Fruit fly (Drosophila melanogaster) whole organism, embryonic: ENCODE results near the gene SdicC.

Experiments used
- CG10267 ChIP-seq: fragments of 200-800 bp; sonication (Bioruptor generic); optimal IDR thresholded peaks from 2 replicates; lab custom pipeline; 2018; ENCODE audit warnings: missing biosample characterization, mild to moderate bottlenecking, missing genetic modification characterization, moderate library complexity
- CG10462 ChIP-seq: fragments of 200-800 bp; sonication (Bioruptor generic); optimal IDR thresholded peaks from 2 replicates; lab custom pipeline; 2016; ENCODE audit warnings: missing biosample characterization, missing genetic modification characterization
- CG11456 ChIP-seq: fragments of 200-800 bp; sonication (Bioruptor generic); IDR thresholded peaks from 3 replicates; pipeline ENCODE4 v1.3.6; 2022; ENCODE audit warnings: missing biosample characterization, missing genetic modification characterization
- CG11695 ChIP-seq: fragments of 200-800 bp; sonication (Bioruptor generic); IDR thresholded peaks from 3 replicates; pipeline ENCODE4 v1.3.6; 2022; ENCODE audit warnings: missing biosample characterization, missing genetic modification characterization
- CG12744 ChIP-seq: fragments of 200-800 bp; sonication (Bioruptor generic); optimal IDR thresholded peaks from 2 replicates; lab custom pipeline; 2016; ENCODE audit warnings: missing biosample characterization, missing genetic modification characterization
- CG14667 ChIP-seq: fragments of 200-800 bp; sonication (Bioruptor generic); IDR thresholded peaks from 2 replicates; pipeline ENCODE4 v1.3.6; 2022; ENCODE audit warnings: missing biosample characterization, missing genetic modification characterization
- CG14965 ChIP-seq: fragments of 200-800 bp; sonication (Bioruptor generic); optimal IDR thresholded peaks from 2 replicates; lab custom pipeline; 2016; ENCODE audit warnings: missing biosample characterization, missing genetic modification characterization, borderline replicate concordance
- CG15514 ChIP-seq: fragments of 200-800 bp; sonication (Bioruptor generic); optimal IDR thresholded peaks from 3 replicates; lab custom pipeline; 2017; ENCODE audit warnings: missing biosample characterization, missing genetic modification characterization, mild to moderate bottlenecking, moderate library complexity, missing genetic modification reagents
- CG1603 ChIP-seq: fragments of 200-800 bp; sonication (Bioruptor generic); optimal IDR thresholded peaks from 2 replicates; lab custom pipeline; 2019; ENCODE audit warnings: missing biosample characterization, mild to moderate bottlenecking, missing genetic modification characterization, moderate library complexity
- CG16813 ChIP-seq: fragments of 200-800 bp; sonication (Bioruptor generic); IDR thresholded peaks from 3 replicates; pipeline ENCODE4 v1.3.6; 2022; ENCODE audit warnings: missing biosample characterization, missing genetic modification characterization; ENCODE audit not compliant: partially characterized antibody
- CG2116 ChIP-seq: fragments of 200-800 bp; sonication (Bioruptor generic); optimal IDR thresholded peaks from 3 replicates; lab custom pipeline; 2018; ENCODE audit warnings: missing biosample characterization, mild to moderate bottlenecking, missing genetic modification characterization
- CG2712 ChIP-seq: fragments of 200-800 bp; optimal IDR thresholded peaks from 3 replicates; lab custom pipeline; 2019; ENCODE audit warnings: missing biosample characterization, mild to moderate bottlenecking, missing genetic modification characterization, moderate library complexity
- CG2889 ChIP-seq: fragments of 200-800 bp; sonication (Bioruptor generic); IDR thresholded peaks from 3 replicates; pipeline ENCODE4 v1.3.6; 2022; ENCODE audit warnings: missing biosample characterization, missing genetic modification characterization
- CG33213 ChIP-seq: fragments of 200-800 bp; sonication (Bioruptor generic); optimal IDR thresholded peaks from 3 replicates; lab custom pipeline; 2016; ENCODE audit warnings: missing biosample characterization, missing genetic modification characterization
- CG4424 ChIP-seq: fragments of 200-800 bp; sonication (Bioruptor generic); optimal IDR thresholded peaks from 3 replicates; lab custom pipeline; 2016; ENCODE audit warnings: missing biosample characterization, missing genetic modification characterization
- CG7357 ChIP-seq: fragments of 200-800 bp; sonication (Bioruptor generic); IDR thresholded peaks from 3 replicates; pipeline ENCODE4 v1.3.6; 2022; ENCODE audit warnings: missing biosample characterization, missing genetic modification characterization
- CG7786 ChIP-seq: fragments of 200-800 bp; sonication (Bioruptor generic); optimal IDR thresholded peaks from 2 replicates; lab custom pipeline; 2016; ENCODE audit warnings: missing biosample characterization, missing genetic modification characterization
- CG8924 ChIP-seq: fragments of 200-800 bp; optimal IDR thresholded peaks from 3 replicates; lab custom pipeline; 2019; ENCODE audit warnings: missing biosample characterization, mild to moderate bottlenecking, missing genetic modification characterization, moderate library complexity
- CG9797 ChIP-seq: fragments of 200-800 bp; sonication (Bioruptor generic); optimal IDR thresholded peaks from 3 replicates; lab custom pipeline; 2018; ENCODE audit warnings: missing biosample characterization, mild to moderate bottlenecking, missing genetic modification characterization
- Drgx ChIP-seq: fragments of 200-800 bp; sonication (Bioruptor generic); IDR thresholded peaks from 2 replicates; pipeline ENCODE4 v1.3.6; 2022; ENCODE audit warnings: missing biosample characterization, missing genetic modification characterization
- Ets97D ChIP-seq: fragments of 200-800 bp; sonication (Bioruptor generic); optimal IDR thresholded peaks from 3 replicates; lab custom pipeline; 2016; ENCODE audit warnings: missing biosample characterization, missing genetic modification characterization
- HmgD ChIP-seq: fragments of 200-800 bp; sonication (Bioruptor generic); optimal IDR thresholded peaks from 3 replicates; lab custom pipeline; 2016; ENCODE audit warnings: missing biosample characterization, missing genetic modification characterization
- Lpt ChIP-seq: fragments of >200 bp; optimal IDR thresholded peaks from 2 replicates; lab custom pipeline; 2018; ENCODE audit warnings: missing biosample characterization, missing genetic modification characterization
- Ptx1 ChIP-seq: fragments of 200-800 bp; sonication (Bioruptor generic); IDR thresholded peaks from 2 replicates; pipeline ENCODE4 v1.3.6; 2022; ENCODE audit warnings: missing biosample characterization, missing genetic modification characterization
- Ravus ChIP-seq: fragments of 200-800 bp; sonication (Bioruptor generic); IDR thresholded peaks from 2 replicates; pipeline ENCODE4 v1.3.6; 2022; ENCODE audit warnings: missing biosample characterization, missing genetic modification characterization
- Scr ChIP-seq: fragments of 200-800 bp; sonication (Bioruptor generic); IDR thresholded peaks from 2 replicates; pipeline ENCODE4 v1.3.6; 2022; ENCODE audit warnings: missing biosample characterization, missing genetic modification characterization; ENCODE audit not compliant: partially characterized antibody
- Sry-δ ChIP-seq: fragments of 200-800 bp; sonication (Bioruptor generic); optimal IDR thresholded peaks from 2 replicates; lab custom pipeline; 2016; ENCODE audit warnings: missing biosample characterization, missing genetic modification characterization
- Trl ChIP-seq, 3 experiments: fragments of >200 bp in 2 of 3; fragments of 200-800 bp in 1 of 3; sonication (Bioruptor generic) in 1 of 3; optimal IDR thresholded peaks; 2 replicates in 1 of 3; 3 replicates in 2 of 3; lab custom pipeline; 2016 to 2017; ENCODE audit warnings: missing biosample characterization in 1 of 3, missing genetic modification characterization in 1 of 3
- Xbp1 ChIP-seq: fragments of 200-800 bp; sonication (Bioruptor generic); optimal IDR thresholded peaks from 3 replicates; lab custom pipeline; 2016; ENCODE audit warnings: missing biosample characterization, mild to moderate bottlenecking, missing genetic modification characterization
- amos ChIP-seq: fragments of 200-800 bp; sonication (Bioruptor generic); IDR thresholded peaks from 2 replicates; pipeline ENCODE4 v1.3.6; 2022; ENCODE audit warnings: missing biosample characterization, missing genetic modification characterization; ENCODE audit not compliant: partially characterized antibody
- ash1 ChIP-seq: fragments of 200-800 bp; sonication (Bioruptor generic); optimal IDR thresholded peaks from 2 replicates; lab custom pipeline; 2018; ENCODE audit warnings: missing biosample characterization, mild to moderate bottlenecking, missing genetic modification characterization
- ato ChIP-seq: fragments of 200-800 bp; sonication (Bioruptor generic); IDR thresholded peaks from 2 replicates; pipeline ENCODE4 v1.3.6; 2022; ENCODE audit warnings: missing biosample characterization, missing genetic modification characterization; ENCODE audit not compliant: partially characterized antibody
- bab2 ChIP-seq: fragments of 200-800 bp; sonication (Bioruptor generic); optimal IDR thresholded peaks from 2 replicates; lab custom pipeline; 2016; ENCODE audit warnings: missing biosample characterization, missing genetic modification characterization
- bbx ChIP-seq: fragments of 200-800 bp; sonication (Bioruptor generic); IDR thresholded peaks from 2 replicates; pipeline ENCODE4 v1.3.6; 2022; ENCODE audit warnings: missing biosample characterization, missing genetic modification characterization; ENCODE audit not compliant: partially characterized antibody
- btn ChIP-seq: fragments of 200-800 bp; sonication (Bioruptor generic); optimal IDR thresholded peaks from 2 replicates; lab custom pipeline; 2016; ENCODE audit warnings: missing biosample characterization, missing genetic modification characterization
- ci ChIP-seq: fragments of 200-800 bp; sonication (Bioruptor generic); IDR thresholded peaks from 3 replicates; pipeline ENCODE4 v1.3.6; 2022; ENCODE audit warnings: missing biosample characterization, missing genetic modification characterization
- dysf ChIP-seq: fragments of 200-800 bp; sonication (Bioruptor generic); IDR thresholded peaks from 3 replicates; pipeline ENCODE4 v1.3.6; 2022; ENCODE audit warnings: missing biosample characterization, missing genetic modification characterization
- gfzf ChIP-seq: fragments of 200-800 bp; sonication (Bioruptor generic); optimal IDR thresholded peaks from 2 replicates; lab custom pipeline; 2016; ENCODE audit warnings: missing biosample characterization, mild to moderate bottlenecking, missing genetic modification characterization, moderate library complexity
- nmo ChIP-seq: fragments of 200-800 bp; sonication (Bioruptor generic); optimal IDR thresholded peaks from 2 replicates; lab custom pipeline; 2018; ENCODE audit warnings: missing biosample characterization, mild to moderate bottlenecking, missing genetic modification characterization, moderate library complexity
- odd ChIP-seq: fragments of 200-800 bp; sonication (Bioruptor generic); optimal IDR thresholded peaks from 2 replicates; lab custom pipeline; 2017; ENCODE audit warnings: missing biosample characterization, mild to moderate bottlenecking, missing genetic modification characterization
- prd ChIP-seq, 3 experiments: fragments of >200 bp in 2 of 3; fragments of 200-800 bp in 1 of 3; sonication (Bioruptor generic) in 1 of 3; optimal IDR thresholded peaks in 2 of 3; IDR thresholded peaks in 1 of 3; 2 replicates in 2 of 3; 3 replicates in 1 of 3; pipeline versions ENCODE4 v1.3.6 to Lab custom; 2017 to 2022; ENCODE audit warnings: missing biosample characterization in 1 of 3, missing genetic modification characterization in 1 of 3
- pzg ChIP-seq: fragments of 200-800 bp; sonication (Bioruptor generic); optimal IDR thresholded peaks from 3 replicates; lab custom pipeline; 2018; ENCODE audit warnings: missing biosample characterization, mild to moderate bottlenecking, missing genetic modification characterization, moderate library complexity
- row ChIP-seq: fragments of 200-800 bp; sonication (Bioruptor generic); IDR thresholded peaks from 3 replicates; pipeline ENCODE4 v1.3.6; 2022; ENCODE audit warnings: missing biosample characterization, missing genetic modification characterization
- scrt ChIP-seq: fragments of 200-800 bp; sonication (Bioruptor generic); optimal IDR thresholded peaks from 2 replicates; lab custom pipeline; 2018; ENCODE audit warnings: missing biosample characterization, mild to moderate bottlenecking, missing genetic modification characterization, moderate library complexity
- sob ChIP-seq: fragments of 200-800 bp; sonication (Bioruptor generic); IDR thresholded peaks from 2 replicates; pipeline ENCODE4 v1.3.6; 2022; ENCODE audit warnings: missing biosample characterization, missing genetic modification characterization
- ttk ChIP-seq: fragments of 200-800 bp; sonication (Bioruptor generic); IDR thresholded peaks from 2 replicates; pipeline ENCODE4 v2.1.2; 2022; ENCODE audit warnings: missing biosample characterization, missing genetic modification characterization
- unc-4 ChIP-seq: fragments of 200-800 bp; sonication (Bioruptor generic); IDR thresholded peaks from 2 replicates; pipeline ENCODE4 v1.3.6; 2022; ENCODE audit warnings: missing biosample characterization, missing genetic modification characterization; ENCODE audit not compliant: partially characterized antibody
- wor ChIP-seq: fragments of 200-800 bp; sonication (Bioruptor generic); IDR thresholded peaks from 2 replicates; pipeline ENCODE4 v1.3.6; 2022; ENCODE audit warnings: missing biosample characterization, missing genetic modification characterization

SdicC gene

dm6 chrX:20251069-20251468 is 34.0 kb upstream of the SdicC start, which contains the start of the genes CG17068 and Rab10 (continued):
- TF ChIP-seq scrt = peak; percentile 0
- peak; percentile 48 for TF ChIP-seq CG10267
- peak; percentile 54 for TF ChIP-seq CG8924 (tag; lab: Kevin White, UChicago)
- no peak for TF ChIP-seq Ravus
- TF ChIP-seq Ptx1 (GFP tag; lab: Robert Waterston, UW) = 0 out of 2 replicates have a peak, but pooled peaks have one; percentile 22
- peak; percentile 50 for TF ChIP-seq nmo (GFP tag; lab: Kevin White, UChicago)
- TF ChIP-seq row = peak; percentile 46; the same call in 2 of the 3 replicates
- TF ChIP-seq CG4424 (GFP tag; lab: Kevin White, UChicago) = peak; percentile 12
- TF ChIP-seq prd (optimal IDR thresholded peaks at IDR 0.05; lab: Kevin White, UChicago) = no peak
- 0 out of 3 replicates have a peak, but pooled peaks have one; percentile 8 for TF ChIP-seq prd (GFP tag; IDR thresholded peaks at IDR 0.05; lab: Robert Waterston, UW)
- TF ChIP-seq odd (GFP tag; lab: Kevin White, UChicago) = no peak
- peak; percentile 31 for TF ChIP-seq CG33213 (GFP tag; lab: Kevin White, UChicago)
- TF ChIP-seq CG11456 (GFP tag; lab: Robert Waterston, UW) = no peak
- TF ChIP-seq Trl (optimal IDR thresholded peaks at IDR 0.05; lab: Kevin White, UChicago) = no peak
- TF ChIP-seq Trl (GFP tag; optimal IDR thresholded peaks at IDR 0.05; lab: Kevin White, UChicago) = peak; percentile 30
- TF ChIP-seq Sry-δ (GFP tag; lab: Kevin White, UChicago) = peak; percentile 95
- TF ChIP-seq pzg (GFP tag; lab: Kevin White, UChicago) = peak; percentile 75
- TF ChIP-seq CG9797 (GFP tag; lab: Kevin White, UChicago) = peak; percentile 11
- peak; percentile 57 for TF ChIP-seq ato (GFP tag; lab: Robert Waterston, UW)
- TF ChIP-seq CG15514 = peak; percentile 59
- TF ChIP-seq CG2116 (GFP tag; lab: Kevin White, UChicago) = peak; percentile 81
- TF ChIP-seq amos (GFP tag; lab: Robert Waterston, UW) = peak; percentile 88
- peak; percentile 96 for TF ChIP-seq CG16813 (GFP tag; lab: Robert Waterston, UW)
- TF ChIP-seq Ets97D (GFP tag; lab: Kevin White, UChicago) = peak; percentile 49
- peak; percentile 93 for TF ChIP-seq Scr (GFP tag; lab: Robert Waterston, UW)
- TF ChIP-seq CG1603 (tag; lab: Kevin White, UChicago) = peak; percentile 60
- TF ChIP-seq CG11695 (GFP tag; lab: Robert Waterston, UW) = no peak
- peak; percentile 32 for TF ChIP-seq HmgD
- TF ChIP-seq bab2 (GFP tag; lab: Kevin White, UChicago) = no peak
- TF ChIP-seq bbx (GFP tag; lab: Robert Waterston, UW) = peak; percentile 84
- TF ChIP-seq unc-4 = peak; percentile 94
- TF ChIP-seq, all 482 proteins: peak for 93

DNA sequence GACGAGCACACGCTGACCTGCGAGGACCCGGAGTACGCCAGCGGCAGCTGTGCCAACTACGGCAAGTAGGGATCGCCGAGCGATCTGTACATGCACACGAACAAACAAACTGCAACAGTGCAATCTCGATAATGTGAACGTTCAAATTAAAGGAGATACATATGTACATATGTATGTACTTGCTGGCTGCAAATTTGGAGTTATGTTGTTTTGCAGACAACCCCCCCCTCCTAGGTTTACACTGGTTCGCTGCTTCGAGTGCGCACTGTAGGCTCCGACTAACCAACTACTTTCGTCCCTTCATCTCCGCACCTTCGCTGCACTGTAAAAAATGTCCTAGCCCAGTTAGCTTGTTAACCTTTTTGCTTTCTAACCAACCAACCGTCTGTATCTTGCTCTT is 30.7 kb upstream of the SdicC start:
- TF ChIP-seq wor (no peak), ash1 (GFP tag; lab: Kevin White, UChicago) (no peak), sob (GFP tag; lab: Robert Waterston, UW) (0 out of 2 replicates have a peak, but pooled peaks have one; percentile 12), dysf (GFP tag; lab: Robert Waterston, UW) (peak; percentile 39; the same call in 2 of the 3 replicates), prd (optimal IDR thresholded peaks at IDR 0.05; lab: Kevin White, UChicago) (no peak), prd (GFP tag; IDR thresholded peaks at IDR 0.05; lab: Robert Waterston, UW) (peak; percentile 83; the same call in 2 of the 3 replicates), gfzf (GFP tag; lab: Kevin White, UChicago) (no peak), ci (GFP tag; lab: Robert Waterston, UW) (peak; percentile 59; the same call in 1 of the 3 replicates), CG7357 (no peak), CG2889 (GFP tag; lab: Robert Waterston, UW) (no peak), CG11456 (GFP tag; lab: Robert Waterston, UW) (0 out of 3 replicates have a peak, but pooled peaks have one; percentile 12), btn (GFP tag; lab: Kevin White, UChicago) (no peak), Drgx (GFP tag; lab: Robert Waterston, UW) (peak; percentile 36; the same call in 1 of the 2 replicates), CG1603 (tag; lab: Kevin White, UChicago) (peak; percentile 26), CG14965 (no peak), CG14667 (GFP tag; lab: Robert Waterston, UW) (peak; percentile 30; the same call in 1 of the 2 replicates), CG2712 (tag; lab: Kevin White, UChicago) (peak; percentile 12), CG12744 (GFP tag; lab: Kevin White, UChicago) (no peak), ttk (GFP tag; lab: Robert Waterston, UW) (peak; percentile 36; the same call in 1 of the 2 replicates), CG7786 (no peak), Xbp1 (GFP tag; lab: Kevin White, UChicago) (no peak), Lpt (GFP tag; lab: Kevin White, UChicago) (no peak), CG10462 (GFP tag; lab: Kevin White, UChicago) (no peak)
